Worm (Caenorhabditis elegans): Measurements from ENCODE around the gene F32A11.1.

Gene F32A11.1

DNA sequence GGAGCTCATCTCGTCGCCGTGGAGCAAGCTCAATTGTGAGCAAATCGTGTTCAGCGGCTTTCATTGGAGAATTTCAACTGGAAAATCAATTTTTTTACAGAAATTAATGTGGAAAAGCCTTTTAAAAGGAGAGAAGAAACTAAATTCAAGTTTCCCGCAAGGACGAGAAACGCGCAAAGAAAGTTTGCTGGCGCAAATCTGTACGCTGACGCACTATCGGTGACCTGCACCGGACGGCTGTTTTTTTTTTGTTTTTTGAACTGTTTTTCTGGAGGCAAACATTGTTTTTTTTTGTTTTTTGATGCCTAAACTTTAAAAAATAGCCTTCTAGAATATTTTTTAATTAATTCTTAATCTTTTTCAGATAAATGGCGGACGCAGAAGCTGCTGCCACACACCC lies at the start of gene F32A11.1, which contains the start of gene hpr-17:
F32A11.1 (plus strand) TSS at position 359 of the 400 bp plus-strand sequence.
hpr-17 (minus strand) TSS at position 77 of the 400 bp plus-strand sequence.
- no peak for TF ChIP-seq unc-62 (GFP tag; optimal IDR thresholded peaks at IDR 0.05)

DNA sequence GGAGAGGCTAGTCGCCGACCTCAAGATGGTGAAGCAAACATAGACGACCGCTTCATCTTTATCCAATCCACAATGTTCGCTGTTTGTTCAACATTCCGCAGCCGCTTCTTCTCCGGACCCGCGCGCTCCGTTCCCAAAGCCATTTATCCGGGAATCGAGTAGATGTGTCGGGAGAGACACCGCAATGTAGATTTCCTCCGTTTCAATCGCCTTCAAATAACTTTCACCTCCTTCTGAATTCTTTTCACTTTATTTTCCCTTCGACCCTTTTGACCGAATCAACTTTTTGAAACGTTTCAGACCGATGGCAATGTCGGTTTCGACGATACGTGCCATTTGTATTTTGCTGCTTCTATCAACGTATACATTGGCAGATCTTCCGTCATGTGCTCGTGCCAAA lies 49.4 kb upstream of the F32A11.1 start, which contains the start of gene pqn-32:
pqn-32 (plus strand) TSS at position 301 of the 400 bp plus-strand sequence.
- no peak for TF ChIP-seq unc-62 (GFP tag; optimal IDR thresholded peaks at IDR 0.05)

DNA sequence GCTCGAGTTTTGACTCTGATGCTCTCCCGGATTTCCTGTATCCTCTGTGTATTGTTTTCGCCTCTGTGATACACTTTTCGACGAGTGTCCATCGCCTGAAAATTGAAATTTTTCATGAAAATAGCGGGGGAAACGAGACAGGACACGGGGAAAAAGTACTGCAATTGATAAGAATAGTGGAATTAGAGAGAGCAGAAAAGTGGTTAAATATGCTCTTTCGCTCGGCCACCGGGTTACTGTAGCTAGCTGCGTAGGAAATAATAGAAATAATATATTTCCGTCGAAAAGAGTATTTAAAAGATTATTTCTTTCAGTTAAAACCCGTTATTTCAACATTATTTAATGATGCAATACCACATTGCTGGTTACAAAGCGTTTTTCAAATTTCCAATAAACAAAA lies 40.4 kb upstream of the F32A11.1 start, which contains the start of gene rict-1:
rict-1 (minus strand) TSS at position 101 of the 400 bp plus-strand sequence.
- no peak for TF ChIP-seq unc-62 (GFP tag; optimal IDR thresholded peaks at IDR 0.05)

DNA sequence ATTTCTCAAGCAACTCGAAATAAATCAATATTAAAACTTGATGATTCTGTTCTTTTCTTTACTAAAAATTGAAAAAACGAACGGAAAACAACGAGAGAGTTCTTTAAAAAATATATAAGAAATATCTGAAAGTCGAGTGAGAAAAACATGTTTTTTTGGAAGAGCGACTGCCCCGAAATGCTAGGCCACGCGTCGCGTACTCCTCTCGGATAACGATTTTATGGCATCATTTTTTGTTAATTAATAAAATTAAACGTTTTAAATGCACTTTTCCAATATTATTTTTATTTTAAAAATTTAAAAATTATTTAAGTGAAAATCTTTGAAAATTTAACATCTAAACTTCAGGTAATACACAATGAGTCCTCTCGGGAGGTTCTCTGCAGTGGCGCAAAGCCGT lies 40.0 kb upstream of the F32A11.1 start, which contains the start of gene gfm-1:
gfm-1 (plus strand) TSS at position 349 of the 400 bp plus-strand sequence.
- no peak for TF ChIP-seq unc-62 (GFP tag; optimal IDR thresholded peaks at IDR 0.05)

DNA sequence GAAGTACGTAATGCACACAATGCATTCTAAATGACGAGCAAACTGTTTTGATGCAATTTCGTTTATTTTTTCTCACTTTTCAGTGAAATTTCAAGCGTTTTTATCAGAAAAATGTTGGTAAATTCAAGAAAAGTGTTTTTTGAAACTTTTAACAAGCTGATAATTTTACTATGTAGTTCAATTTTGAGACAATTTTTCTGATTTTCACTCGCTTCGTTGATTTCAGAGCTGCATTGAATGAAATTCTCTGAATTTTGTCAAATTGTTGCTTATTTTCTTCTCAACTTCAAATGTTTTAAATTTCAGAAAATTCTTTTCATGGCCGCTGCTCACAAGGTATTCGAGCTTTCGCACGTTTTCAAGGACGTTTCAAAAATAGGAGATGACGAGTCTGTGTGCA lies 34.4 kb upstream of the F32A11.1 start, which contains the start of gene bath-45:
bath-45 (plus strand) TSS at position 301 of the 400 bp plus-strand sequence.
- no peak for TF ChIP-seq unc-62 (GFP tag; optimal IDR thresholded peaks at IDR 0.05)

DNA sequence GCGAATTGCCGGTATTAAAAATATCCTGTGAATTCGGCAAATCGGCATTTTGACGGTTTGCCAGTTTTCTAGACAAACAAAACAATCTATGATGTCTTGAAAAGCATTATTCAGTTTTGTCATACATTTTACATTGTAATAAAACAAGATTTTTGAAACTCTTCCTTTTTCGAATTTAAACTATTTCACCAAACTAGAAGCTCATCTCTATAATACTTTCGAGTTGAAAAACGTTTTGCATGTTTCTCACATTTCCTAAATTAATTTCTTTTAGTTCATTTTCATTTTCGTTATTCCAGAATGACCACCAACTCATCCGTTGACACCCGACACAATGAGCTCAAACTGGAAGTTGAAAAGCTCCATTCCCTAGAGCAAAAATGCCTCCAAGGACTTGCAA lies 27.5 kb upstream of the F32A11.1 start, which contains the start of gene F29C12.6:
F29C12.6 (plus strand) TSS at position 301 of the 400 bp plus-strand sequence.
- TF ChIP-seq unc-62 (GFP tag; optimal IDR thresholded peaks at IDR 0.05), result no peak

DNA sequence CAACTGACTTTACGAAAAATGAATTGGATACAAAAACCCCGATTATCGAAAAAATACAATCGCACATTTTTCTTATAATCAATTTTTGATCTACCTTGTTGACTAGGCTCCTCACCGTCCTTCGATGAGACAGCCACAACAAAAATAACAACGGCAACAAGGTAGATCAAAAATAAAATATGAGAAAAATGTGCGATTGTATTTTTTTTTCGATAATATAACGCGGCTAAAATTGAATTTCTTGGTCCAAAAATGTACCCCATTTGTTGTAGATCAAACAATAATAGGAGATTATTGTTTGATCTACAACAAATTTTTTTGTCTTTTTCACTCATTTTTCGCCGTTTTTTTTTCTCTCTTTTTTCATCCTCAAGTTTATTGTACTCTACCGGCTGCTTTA lies 26.6 kb upstream of the F32A11.1 start:
- TF ChIP-seq unc-62 (GFP tag; optimal IDR thresholded peaks at IDR 0.05), result no peak

DNA sequence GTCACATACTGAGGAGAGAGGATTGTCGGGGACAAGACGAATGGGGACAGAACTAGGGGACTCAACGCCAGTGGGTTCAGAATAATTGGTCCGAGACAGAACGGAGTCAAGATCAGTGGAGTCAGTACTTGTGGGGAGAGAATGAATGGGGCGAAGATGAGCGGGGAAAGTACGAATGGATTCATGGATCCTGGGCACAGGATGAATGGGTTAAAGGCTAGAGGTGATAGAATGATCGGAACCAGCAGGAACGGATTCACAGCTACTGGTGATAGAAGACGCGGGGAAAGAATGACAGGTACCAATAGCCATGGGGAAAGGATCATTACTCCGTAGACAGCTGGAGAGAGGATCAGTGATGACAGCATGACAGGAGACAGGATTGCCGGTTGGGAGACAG lies 17.6 kb upstream of the F32A11.1 start:
- TF ChIP-seq unc-62 (GFP tag; optimal IDR thresholded peaks at IDR 0.05), result no peak

DNA sequence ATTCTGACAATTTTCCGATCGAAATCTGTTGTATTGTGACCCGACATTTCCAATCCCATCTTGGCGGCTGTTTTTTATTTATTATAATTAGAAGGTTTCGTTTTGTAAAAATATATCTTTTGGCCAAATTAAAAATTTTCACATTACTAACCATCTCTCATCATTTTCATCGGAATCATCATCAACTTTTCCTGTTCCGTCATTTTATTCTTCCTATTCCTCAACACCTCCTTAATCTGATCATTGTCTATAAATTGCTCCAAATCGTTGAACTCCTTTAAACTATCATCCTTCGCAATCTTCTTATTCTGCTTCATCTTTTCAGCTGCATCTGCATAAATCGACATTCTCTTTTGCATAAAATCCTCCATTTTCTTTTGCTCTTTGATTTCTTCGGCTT lies 14.8 kb upstream of the F32A11.1 start:
- no peak for TF ChIP-seq unc-62 (GFP tag; optimal IDR thresholded peaks at IDR 0.05)

DNA sequence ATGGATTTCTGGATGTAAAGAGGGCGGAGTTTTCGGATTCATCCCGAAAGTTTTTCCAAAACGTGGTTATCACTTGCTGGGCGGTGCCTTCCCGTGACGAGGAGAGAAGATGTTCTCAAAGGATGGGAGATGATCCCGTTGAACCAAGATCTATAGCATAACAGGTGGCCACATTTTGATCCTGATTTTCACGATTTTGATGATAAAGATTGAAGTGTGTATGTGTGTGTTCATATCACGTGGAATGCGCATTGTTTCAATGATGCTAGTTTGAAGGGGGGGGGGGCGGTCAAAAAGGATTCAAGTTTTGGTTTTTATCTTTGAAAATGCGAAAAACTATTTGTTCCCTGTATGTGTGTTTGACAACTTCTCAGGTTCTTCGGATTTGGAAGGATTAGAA lies 11.9 kb upstream of the F32A11.1 start, which contains the start of gene mltn-1:
mltn-1 (minus strand) TSS at position 22 of the 400 bp plus-strand sequence.
- no peak for TF ChIP-seq unc-62 (GFP tag; optimal IDR thresholded peaks at IDR 0.05)

DNA sequence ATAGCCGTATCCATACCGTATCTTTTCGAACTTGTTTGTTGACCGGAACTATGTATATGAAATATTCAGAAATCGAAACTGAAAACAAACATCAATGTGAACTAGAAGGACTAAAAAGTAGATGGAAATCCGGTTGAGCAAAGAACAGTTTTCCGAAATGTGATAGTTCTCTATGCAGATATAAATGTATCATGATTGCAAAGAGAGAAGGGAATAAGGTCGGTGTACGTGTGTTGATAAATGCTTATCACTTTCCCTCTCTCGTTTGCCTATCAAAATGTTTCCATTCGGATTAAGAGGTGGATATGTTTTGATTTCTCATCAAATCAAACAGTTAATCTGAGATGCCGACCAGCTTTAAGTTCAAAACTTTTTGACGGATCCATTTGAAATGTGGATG lies 8.9 kb upstream of the F32A11.1 start:
- no peak for TF ChIP-seq unc-62 (GFP tag; optimal IDR thresholded peaks at IDR 0.05)

DNA sequence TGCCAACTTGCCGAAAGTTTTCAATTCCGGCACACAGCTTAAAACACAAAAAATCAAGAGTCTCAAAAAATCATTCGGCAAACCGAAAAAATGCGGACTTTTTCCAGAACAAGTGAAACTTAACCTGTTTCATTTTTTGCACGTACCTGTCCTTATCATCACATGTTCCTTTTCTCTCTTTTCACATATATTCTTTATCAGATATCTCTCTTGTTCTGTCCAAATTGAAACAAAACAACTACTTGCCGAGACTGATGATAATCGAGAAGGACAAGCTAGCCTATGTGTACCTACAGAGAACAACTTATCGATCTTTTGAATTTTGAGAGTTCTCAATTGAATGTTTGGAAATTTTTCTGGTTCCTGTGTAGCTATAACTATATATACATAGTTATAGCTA lies 7.2 kb upstream of the F32A11.1 start:
- no peak for TF ChIP-seq unc-62 (GFP tag; optimal IDR thresholded peaks at IDR 0.05)

DNA sequence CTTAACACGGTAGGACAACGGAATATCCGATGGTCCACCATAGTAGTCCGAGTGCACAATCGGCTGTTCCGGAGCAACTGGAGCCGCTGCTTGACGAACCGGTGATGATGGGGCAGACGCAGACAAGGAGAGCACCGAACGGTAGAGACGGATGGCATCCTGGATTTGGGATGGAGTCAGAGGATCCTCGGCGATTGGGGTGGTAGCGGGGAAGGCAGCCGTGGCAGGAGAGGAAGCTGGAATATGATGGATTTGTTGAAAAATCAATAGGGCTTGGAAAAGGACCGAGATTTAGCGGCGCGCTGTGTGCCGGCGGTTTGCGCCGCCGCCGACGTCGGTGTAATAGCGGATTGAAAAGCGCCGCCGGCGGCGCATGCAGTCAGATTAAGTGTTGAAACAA lies 4.7 kb upstream of the F32A11.1 start:
- TF ChIP-seq unc-62 (GFP tag; optimal IDR thresholded peaks at IDR 0.05), result no peak

DNA sequence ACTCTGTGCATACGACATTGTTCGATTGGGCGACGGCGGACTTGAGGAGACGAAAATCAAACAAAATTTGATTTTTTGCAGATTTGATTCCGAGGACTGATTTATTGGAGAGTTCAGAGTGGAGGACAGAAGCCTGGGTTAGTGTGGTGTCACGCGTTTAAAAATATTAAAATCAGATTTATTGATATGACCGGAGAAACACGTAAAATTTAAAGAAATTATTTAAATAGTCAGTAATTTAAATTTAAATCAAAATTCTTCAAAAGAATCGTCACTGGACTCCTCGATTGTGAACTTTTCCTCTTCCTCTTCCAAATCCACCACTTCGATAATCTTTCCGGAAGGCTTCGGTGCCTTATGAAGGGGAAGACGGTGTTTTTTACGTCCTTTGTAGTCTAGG lies 3.8 kb upstream of the F32A11.1 start, which contains the start of gene spe-18:
spe-18 (minus strand) TSS at position 101 of the 400 bp plus-strand sequence.
- no peak for TF ChIP-seq unc-62 (GFP tag; optimal IDR thresholded peaks at IDR 0.05)

DNA sequence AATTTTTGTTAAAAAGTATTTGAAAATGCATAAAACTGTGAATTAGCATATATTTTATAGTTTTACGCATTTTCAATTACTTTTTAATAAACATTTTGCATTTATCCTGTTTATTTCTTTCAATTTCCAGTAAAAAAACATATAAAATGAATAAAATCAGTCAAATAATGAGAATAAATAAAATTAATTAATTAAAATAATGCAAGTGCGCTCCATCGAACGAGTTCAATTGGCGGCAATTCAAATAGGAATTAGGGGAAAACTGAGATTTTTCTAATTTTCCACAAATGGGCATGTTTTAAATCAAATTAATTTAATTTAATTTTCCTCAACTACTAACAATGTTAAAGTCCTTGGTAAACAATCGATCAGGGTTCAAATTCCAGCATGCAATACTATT lies 1.1 kb upstream of the F32A11.1 start:
- no peak for TF ChIP-seq unc-62 (GFP tag; optimal IDR thresholded peaks at IDR 0.05)

DNA sequence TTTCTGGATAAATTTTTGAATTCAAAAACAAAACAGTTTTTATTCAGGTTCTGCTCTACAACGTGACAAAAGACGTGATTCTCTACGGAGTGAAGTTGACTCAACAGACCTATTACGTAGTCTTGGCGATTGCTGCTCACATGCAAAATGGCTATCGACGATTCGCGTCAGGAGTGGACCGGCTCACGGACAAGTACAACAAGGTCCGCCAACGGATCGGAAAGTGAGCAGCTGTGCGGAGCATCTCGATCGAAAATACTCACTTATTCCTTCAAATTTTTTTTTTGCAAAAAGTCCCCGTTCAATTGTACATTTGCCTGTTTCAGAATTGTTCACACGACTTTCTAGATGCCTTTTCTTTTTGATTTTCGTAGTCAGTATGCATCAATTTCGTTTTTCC lies 2.7 kb downstream of the F32A11.1 start:
- TF ChIP-seq unc-62 (GFP tag; optimal IDR thresholded peaks at IDR 0.05), result no peak

DNA sequence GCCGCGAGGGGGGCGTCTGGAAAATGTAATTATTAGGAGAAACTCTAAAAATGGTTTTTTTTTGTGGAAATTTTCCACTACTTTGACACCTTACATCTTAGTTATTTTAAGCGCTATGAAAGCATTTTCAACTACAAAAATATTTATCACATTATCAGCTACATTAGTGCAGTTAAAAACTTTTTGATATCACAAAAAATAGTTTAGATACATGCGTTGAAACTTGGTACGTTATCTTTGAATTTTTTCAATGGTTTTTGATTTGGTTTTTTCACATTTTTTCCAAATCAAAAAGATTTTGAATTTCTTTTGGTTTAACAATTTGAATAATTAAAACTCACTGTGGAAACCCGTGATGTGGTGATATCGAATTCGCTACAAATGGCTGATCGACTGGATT lies 5.9 kb downstream of the F32A11.1 start:
- no peak for TF ChIP-seq unc-62 (GFP tag; optimal IDR thresholded peaks at IDR 0.05)

DNA sequence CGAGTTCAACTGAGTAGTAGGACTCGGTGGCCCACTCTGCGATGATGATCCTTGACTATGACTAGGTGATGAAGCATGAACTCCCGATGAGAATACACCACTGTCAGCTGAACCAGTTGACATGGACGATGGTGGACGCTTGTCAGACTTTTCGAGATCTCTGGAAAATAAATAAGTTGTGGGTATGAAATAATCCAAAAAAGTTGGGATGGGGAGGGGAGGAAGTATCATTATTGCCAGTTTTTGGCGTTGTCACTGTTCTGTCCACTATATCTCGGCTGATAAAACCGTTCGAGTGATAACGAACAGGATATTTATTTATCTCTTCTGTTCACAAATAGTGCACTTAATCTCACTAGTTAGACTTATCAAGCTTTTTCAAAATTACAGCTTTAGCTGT lies 6.9 kb downstream of the F32A11.1 start:
- no peak for TF ChIP-seq unc-62 (GFP tag; optimal IDR thresholded peaks at IDR 0.05)
